Fruit fly (Drosophila melanogaster) whole organism, embryonic: ENCODE measurements around the gene Gale.

Experiments used
- Ada2b ChIP-seq: fragments of 200-800 bp; sonication (Bioruptor generic); IDR thresholded peaks from 2 replicates; pipeline ENCODE4 v1.3.6; 2022; ENCODE audit warnings: missing biosample characterization, missing genetic modification characterization
- CG10274 ChIP-seq: fragments of 200-800 bp; sonication (Bioruptor generic); optimal IDR thresholded peaks from 3 replicates; lab custom pipeline; 2017; ENCODE audit warnings: missing biosample characterization, mild to moderate bottlenecking, missing genetic modification characterization
- CG10366 ChIP-seq: fragments of 200-800 bp; sonication (Bioruptor generic); IDR thresholded peaks from 2 replicates; pipeline ENCODE4 v1.3.6; 2022; ENCODE audit warnings: missing biosample characterization, missing genetic modification characterization
- CG10543 ChIP-seq: fragments of 200-800 bp; sonication (Bioruptor generic); optimal IDR thresholded peaks from 3 replicates; lab custom pipeline; 2017; ENCODE audit warnings: missing biosample characterization, mild to moderate bottlenecking, missing genetic modification characterization, moderate library complexity
- CG11085 ChIP-seq: fragments of 200-800 bp; sonication (Bioruptor generic); IDR thresholded peaks from 2 replicates; pipeline ENCODE4 v1.3.6; 2022; ENCODE audit warnings: missing biosample characterization, missing genetic modification characterization
- CG11504 ChIP-seq: fragments of 200-800 bp; sonication (Bioruptor generic); optimal IDR thresholded peaks from 3 replicates; lab custom pipeline; 2019; ENCODE audit warnings: missing biosample characterization, mild to moderate bottlenecking, missing genetic modification characterization, moderate library complexity
- CG11560 ChIP-seq: fragments of 200-800 bp; sonication (Bioruptor generic); IDR thresholded peaks from 3 replicates; pipeline ENCODE4 v1.3.6; 2022; ENCODE audit warnings: missing biosample characterization, missing genetic modification characterization
- CG12744 ChIP-seq: fragments of 200-800 bp; sonication (Bioruptor generic); optimal IDR thresholded peaks from 2 replicates; lab custom pipeline; 2016; ENCODE audit warnings: missing biosample characterization, missing genetic modification characterization
- CG14050 ChIP-seq: fragments of 200-800 bp; sonication (Bioruptor generic); IDR thresholded peaks from 3 replicates; pipeline ENCODE4 v1.3.6; 2022; ENCODE audit warnings: missing biosample characterization, missing genetic modification characterization
- CG14710 ChIP-seq: fragments of 200-800 bp; sonication (Bioruptor generic); optimal IDR thresholded peaks from 3 replicates; lab custom pipeline; 2019; ENCODE audit warnings: missing biosample characterization, mild to moderate bottlenecking, missing genetic modification characterization, moderate library complexity
- CG15011 ChIP-seq: fragments of 200-800 bp; sonication (Bioruptor generic); optimal IDR thresholded peaks from 3 replicates; lab custom pipeline; 2018; ENCODE audit warnings: missing biosample characterization, mild to moderate bottlenecking, missing genetic modification characterization
- CG1603 ChIP-seq: fragments of 200-800 bp; sonication (Bioruptor generic); optimal IDR thresholded peaks from 2 replicates; lab custom pipeline; 2019; ENCODE audit warnings: missing biosample characterization, mild to moderate bottlenecking, missing genetic modification characterization, moderate library complexity
- CG17328 ChIP-seq: fragments of 200-800 bp; sonication (Bioruptor generic); IDR thresholded peaks from 2 replicates; pipeline ENCODE4 v1.3.6; 2022; ENCODE audit warnings: missing biosample characterization, missing genetic modification characterization
- CG17385 ChIP-seq: fragments of 200-800 bp; sonication (Bioruptor generic); optimal IDR thresholded peaks from 3 replicates; lab custom pipeline; 2018; ENCODE audit warnings: missing biosample characterization, mild to moderate bottlenecking, missing genetic modification characterization
- CG17829 ChIP-seq: fragments of 200-800 bp; optimal IDR thresholded peaks from 2 replicates; lab custom pipeline; 2019; ENCODE audit warnings: missing biosample characterization, mild to moderate bottlenecking, missing genetic modification characterization, moderate library complexity
- CG2712 ChIP-seq: fragments of 200-800 bp; optimal IDR thresholded peaks from 3 replicates; lab custom pipeline; 2019; ENCODE audit warnings: missing biosample characterization, mild to moderate bottlenecking, missing genetic modification characterization, moderate library complexity
- CG3995 ChIP-seq: fragments of 200-800 bp; sonication (Bioruptor generic); optimal IDR thresholded peaks from 3 replicates; lab custom pipeline; 2016; ENCODE audit warnings: missing biosample characterization, missing genetic modification characterization
- CG42726 ChIP-seq: fragments of 200-800 bp; sonication (Bioruptor generic); IDR thresholded peaks from 2 replicates; pipeline ENCODE4 v1.3.6; 2022; ENCODE audit warnings: missing biosample characterization, missing genetic modification characterization; ENCODE audit not compliant: partially characterized antibody
- CG4617 ChIP-seq: fragments of 200-800 bp; sonication (Bioruptor generic); optimal IDR thresholded peaks from 3 replicates; lab custom pipeline; 2016; ENCODE audit warnings: missing biosample characterization, missing genetic modification characterization, borderline replicate concordance
- CG4854 ChIP-seq: fragments of 200-800 bp; sonication (Bioruptor generic); optimal IDR thresholded peaks from 2 replicates; lab custom pipeline; 2016; ENCODE audit warnings: missing biosample characterization, missing genetic modification characterization, inconsistent platforms
- CG6254 ChIP-seq: fragments of 200-800 bp; sonication (Bioruptor generic); optimal IDR thresholded peaks from 3 replicates; lab custom pipeline; 2017; ENCODE audit warnings: mild to moderate bottlenecking, missing biosample characterization, missing genetic modification reagents, missing genetic modification characterization
- CG6765 ChIP-seq: fragments of 200-800 bp; sonication (Bioruptor generic); optimal IDR thresholded peaks from 3 replicates; lab custom pipeline; 2017; ENCODE audit warnings: missing biosample characterization, mild to moderate bottlenecking, missing genetic modification characterization
- CG8478 ChIP-seq: fragments of >200 bp; optimal IDR thresholded peaks from 2 replicates; lab custom pipeline; 2018
- CG9817 ChIP-seq: fragments of 200-800 bp; sonication (Bioruptor generic); optimal IDR thresholded peaks from 2 replicates; lab custom pipeline; 2018; ENCODE audit warnings: missing biosample characterization, mild to moderate bottlenecking, missing genetic modification characterization, moderate library complexity
- Dbx ChIP-seq: fragments of 200-800 bp; sonication (Bioruptor generic); IDR thresholded peaks from 3 replicates; pipeline ENCODE4 v1.3.6; 2022; ENCODE audit warnings: missing biosample characterization, missing genetic modification characterization
- Dek ChIP-seq: fragments of 200-800 bp; sonication (Bioruptor generic); optimal IDR thresholded peaks from 3 replicates; lab custom pipeline; 2019; ENCODE audit warnings: missing biosample characterization, mild to moderate bottlenecking, missing genetic modification characterization, moderate library complexity
- HLH3B ChIP-seq: fragments of 200-800 bp; sonication (Bioruptor generic); IDR thresholded peaks from 2 replicates; pipeline ENCODE4 v1.3.6; 2022; ENCODE audit warnings: missing biosample characterization, missing genetic modification characterization
- HmgD ChIP-seq: fragments of 200-800 bp; sonication (Bioruptor generic); optimal IDR thresholded peaks from 3 replicates; lab custom pipeline; 2016; ENCODE audit warnings: missing biosample characterization, missing genetic modification characterization
- NC2α ChIP-seq: fragments of 200-800 bp; sonication (Bioruptor generic); optimal IDR thresholded peaks from 2 replicates; lab custom pipeline; 2016; ENCODE audit warnings: missing biosample characterization, missing genetic modification characterization
- NC2β ChIP-seq: fragments of 200-800 bp; sonication (Bioruptor generic); optimal IDR thresholded peaks from 2 replicates; lab custom pipeline; 2016; ENCODE audit warnings: missing biosample characterization, missing genetic modification characterization
- Poxn ChIP-seq: fragments of 200-800 bp; sonication (Bioruptor generic); IDR thresholded peaks from 2 replicates; pipeline ENCODE4 v1.3.6; 2022; ENCODE audit warnings: missing biosample characterization, missing genetic modification characterization
- btn ChIP-seq: fragments of 200-800 bp; sonication (Bioruptor generic); optimal IDR thresholded peaks from 2 replicates; lab custom pipeline; 2016; ENCODE audit warnings: missing biosample characterization, missing genetic modification characterization
- crc ChIP-seq: fragments of 200-800 bp; sonication (Bioruptor generic); optimal IDR thresholded peaks from 2 replicates; lab custom pipeline; 2016; ENCODE audit warnings: missing biosample characterization, missing genetic modification characterization
- dati ChIP-seq: fragments of 200-800 bp; sonication (Bioruptor generic); IDR thresholded peaks from 2 replicates; pipeline ENCODE4 v1.3.6; 2022; ENCODE audit warnings: missing biosample characterization, missing genetic modification characterization
- dimm ChIP-seq: fragments of 200-800 bp; sonication (Bioruptor generic); IDR thresholded peaks from 2 replicates; pipeline ENCODE4 v1.3.6; 2022; ENCODE audit warnings: missing biosample characterization, missing genetic modification characterization
- dmrt99B ChIP-seq: fragments of 200-800 bp; sonication (Bioruptor generic); optimal IDR thresholded peaks from 2 replicates; lab custom pipeline; 2018; ENCODE audit warnings: missing biosample characterization, mild to moderate bottlenecking, missing genetic modification characterization, moderate library complexity
- ftz-f1 ChIP-seq: fragments of 200-800 bp; sonication (Bioruptor generic); optimal IDR thresholded peaks from 2 replicates; lab custom pipeline; 2016; ENCODE audit warnings: missing biosample characterization, missing genetic modification characterization
- grn ChIP-seq: fragments of 200-800 bp; sonication (Bioruptor generic); optimal IDR thresholded peaks from 3 replicates; lab custom pipeline; 2017; ENCODE audit warnings: missing biosample characterization, missing genetic modification characterization
- gsb-n ChIP-seq: fragments of 200-800 bp; sonication (Bioruptor generic); optimal IDR thresholded peaks from 3 replicates; lab custom pipeline; 2018; ENCODE audit warnings: missing biosample characterization, mild to moderate bottlenecking, missing genetic modification characterization
- jumu ChIP-seq: fragments of 200-800 bp; sonication (Bioruptor generic); optimal IDR thresholded peaks from 3 replicates; lab custom pipeline; 2016; ENCODE audit warnings: missing biosample characterization, missing genetic modification characterization
- klu ChIP-seq: fragments of 200-800 bp; sonication (Bioruptor generic); IDR thresholded peaks from 2 replicates; pipeline ENCODE4 v1.3.6; 2022; ENCODE audit warnings: missing biosample characterization, missing genetic modification characterization
- maf-S ChIP-seq: fragments of 200-800 bp; sonication (Bioruptor generic); optimal IDR thresholded peaks from 2 replicates; lab custom pipeline; 2016; ENCODE audit warnings: missing biosample characterization, missing genetic modification characterization
- otp ChIP-seq: fragments of 200-800 bp; sonication (Bioruptor generic); IDR thresholded peaks from 3 replicates; pipeline ENCODE4, ENCODE4 v1.3.6; 2022; ENCODE audit warnings: missing biosample characterization, missing genetic modification characterization
- prd ChIP-seq, 3 experiments: fragments of >200 bp in 2 of 3; fragments of 200-800 bp in 1 of 3; sonication (Bioruptor generic) in 1 of 3; optimal IDR thresholded peaks in 2 of 3; IDR thresholded peaks in 1 of 3; 2 replicates in 2 of 3; 3 replicates in 1 of 3; pipeline versions ENCODE4 v1.3.6 to Lab custom; 2017 to 2022; ENCODE audit warnings: missing biosample characterization in 1 of 3, missing genetic modification characterization in 1 of 3
- scrt ChIP-seq: fragments of 200-800 bp; sonication (Bioruptor generic); optimal IDR thresholded peaks from 2 replicates; lab custom pipeline; 2018; ENCODE audit warnings: missing biosample characterization, mild to moderate bottlenecking, missing genetic modification characterization, moderate library complexity
- sens ChIP-seq: fragments of 200-800 bp; sonication (Bioruptor generic); peaks from one replicate; lab custom pipeline; 2016; ENCODE audit warnings: missing biosample characterization, missing genetic modification characterization
- sim ChIP-seq: fragments of 200-800 bp; sonication (Bioruptor generic); IDR thresholded peaks from 2 replicates; pipeline ENCODE4 v1.3.6; 2022; ENCODE audit warnings: missing biosample characterization, missing genetic modification characterization
- so ChIP-seq: fragments of 200-800 bp; sonication (Bioruptor generic); IDR thresholded peaks from 3 replicates; pipeline ENCODE4 v1.3.6; 2022; ENCODE audit warnings: missing biosample characterization, missing genetic modification characterization
- tup ChIP-seq: fragments of 200-800 bp; sonication (Bioruptor generic); optimal IDR thresholded peaks from 2 replicates; lab custom pipeline; 2016; ENCODE audit warnings: missing biosample characterization, mild to moderate bottlenecking, missing genetic modification characterization, moderate library complexity
- zf30C ChIP-seq: fragments of 200-800 bp; sonication (Bioruptor generic); optimal IDR thresholded peaks from 3 replicates; lab custom pipeline; 2018; ENCODE audit warnings: missing biosample characterization, mild to moderate bottlenecking, missing genetic modification characterization

The Gale gene

dm6 chr3L:615425-616046 is 32.8 kb upstream of the Gale start (continued):
- peak; percentile 98 for TF ChIP-seq sens (GFP tag; lab: Kevin White, UChicago)
- no peak for TF ChIP-seq prd (optimal IDR thresholded peaks at IDR 0.05; lab: Kevin White, UChicago)
- TF ChIP-seq prd (GFP tag; IDR thresholded peaks at IDR 0.05; lab: Robert Waterston, UW) = peak; percentile 93
- peak; percentile 61 for TF ChIP-seq CG9817 (tag; lab: Kevin White, UChicago)
- TF ChIP-seq dimm (GFP tag; lab: Robert Waterston, UW) = peak; percentile 64
- TF ChIP-seq btn (GFP tag; lab: Kevin White, UChicago) = peak; percentile 83
- no peak for TF ChIP-seq klu (GFP tag; lab: Robert Waterston, UW)
- TF ChIP-seq CG1603 (tag; lab: Kevin White, UChicago) = peak; percentile 55
- peak; percentile 87 for TF ChIP-seq NC2β (GFP tag; lab: Kevin White, UChicago)
- no peak; the same call in 1 of the 2 replicates for TF ChIP-seq CG11085
- TF ChIP-seq CG10543 (GFP tag; lab: Kevin White, UChicago) = no peak
- TF ChIP-seq so (GFP tag; lab: Robert Waterston, UW) = peak; percentile 89
- peak; percentile 71 for TF ChIP-seq Dek (tag; lab: Kevin White, UChicago)
- TF ChIP-seq grn = peak; percentile 44
- no peak for TF ChIP-seq CG6765 (GFP tag; lab: Kevin White, UChicago)
- TF ChIP-seq CG12744 = peak; percentile 66
- peak; percentile 69 for TF ChIP-seq crc
- TF ChIP-seq CG4854 = peak; percentile 57
- TF ChIP-seq tup = peak; percentile 43
- TF ChIP-seq CG3995 (GFP tag; lab: Kevin White, UChicago) = peak; percentile 26
- peak; percentile 93 for TF ChIP-seq CG11504 (tag; lab: Kevin White, UChicago)
- no peak for TF ChIP-seq ftz-f1 (GFP tag; lab: Kevin White, UChicago)
- TF ChIP-seq sim (GFP tag; lab: Robert Waterston, UW) = peak; percentile 87
- TF ChIP-seq CG17328 (GFP tag; lab: Robert Waterston, UW) = peak; percentile 92
- peak; percentile 72; the same call in 2 of the 3 replicates for TF ChIP-seq CG11560 (tag; lab: Robert Waterston, UW)
- TF ChIP-seq CG2712 (tag; lab: Kevin White, UChicago) = peak; percentile 92
- peak; percentile 57 for TF ChIP-seq scrt
- TF ChIP-seq CG10366 = peak; percentile 90
- TF ChIP-seq Poxn (GFP tag; lab: Robert Waterston, UW) = no peak
- TF ChIP-seq maf-S (GFP tag; lab: Kevin White, UChicago) = peak; percentile 88
- TF ChIP-seq otp (GFP tag; lab: Robert Waterston, UW) = peak; percentile 85
- peak; percentile 70 for TF ChIP-seq zf30C
- TF ChIP-seq HmgD (GFP tag; lab: Kevin White, UChicago) = peak; percentile 55
- TF ChIP-seq dati (GFP tag; lab: Robert Waterston, UW) = no peak
- TF ChIP-seq CG14050 (GFP tag; lab: Robert Waterston, UW) = peak; percentile 91
- peak; percentile 93 for TF ChIP-seq HLH3B (GFP tag; lab: Robert Waterston, UW)
- peak; percentile 65; the same call in 2 of the 3 replicates for TF ChIP-seq Dbx
- TF ChIP-seq gsb-n (tag; lab: Kevin White, UChicago) = peak; percentile 89
- no peak for TF ChIP-seq CG8478 (lab: Kevin White, UChicago)
- TF ChIP-seq CG6254 (GFP tag; lab: Kevin White, UChicago) = peak; percentile 85
- TF ChIP-seq CG17829 (tag; lab: Kevin White, UChicago) = peak; percentile 91
- TF ChIP-seq jumu (GFP tag; lab: Kevin White, UChicago) = peak; percentile 85
- peak; percentile 76 for TF ChIP-seq CG17385
- TF ChIP-seq Ada2b (GFP tag; lab: Robert Waterston, UW) = peak; percentile 90
- peak; percentile 95 for TF ChIP-seq dmrt99B (tag; lab: Kevin White, UChicago)
- no peak for TF ChIP-seq CG42726
- peak; percentile 88 for TF ChIP-seq CG14710 (tag; lab: Kevin White, UChicago)
- peak; percentile 78 for TF ChIP-seq NC2α (GFP tag; lab: Kevin White, UChicago)
- TF ChIP-seq CG15011 (GFP tag; lab: Kevin White, UChicago) = peak; percentile 65
- peak; percentile 42 for TF ChIP-seq CG4617 (GFP tag; lab: Kevin White, UChicago)
- TF ChIP-seq CG10274 (GFP tag; lab: Kevin White, UChicago) = peak; percentile 46
